Fruit fly (Drosophila melanogaster) whole organism, wandering third instar larva: ENCODE results near the gene CG14721.

ENCODE experiments used
- Abd-B ChIP-seq: fragments of >200 bp; optimal IDR thresholded peaks from 2 replicates; lab custom pipeline; 2017; ENCODE audit warnings: missing biosample characterization, missing genetic modification characterization
- OdsH ChIP-seq: fragments of 200-800 bp; sonication (Bioruptor generic); optimal IDR thresholded peaks from 2 replicates; lab custom pipeline; 2016; ENCODE audit warnings: missing biosample characterization, mild to moderate bottlenecking, missing genetic modification characterization
- Rel ChIP-seq, 2 experiments: fragments of 200-800 bp; sonication (Bioruptor generic) in 1 of 2; optimal IDR thresholded peaks; 2 replicates in 1 of 2; 3 replicates in 1 of 2; lab custom pipeline; 2016 to 2019; ENCODE audit warnings: mild to moderate bottlenecking in 2 of 2, missing biosample characterization in 2 of 2, missing genetic modification characterization in 2 of 2, moderate library complexity in 1 of 2
- lola ChIP-seq: fragments of >200 bp; optimal IDR thresholded peaks from 2 replicates; lab custom pipeline; 2017; ENCODE audit warnings: missing biosample characterization, missing genetic modification characterization
- pan ChIP-seq: fragments of >200 bp; optimal IDR thresholded peaks from 2 replicates; lab custom pipeline; 2017

dm6 chr3R:11778879-11779278 lies 43.6 kb downstream of the CG14721 start:
- TF ChIP-seq OdsH (GFP tag; lab: Kevin White, UChicago) (no peak), lola (GFP tag; lab: Kevin White, UChicago) (no peak), Abd-B (GFP tag; lab: Kevin White, UChicago) (no peak), pan (lab: Kevin White, UChicago) (no peak), Rel (GFP tag; optimal IDR thresholded peaks at IDR 0.05; lab: Kevin White, UChicago) (no peak), Rel (tag; optimal IDR thresholded peaks at IDR 0.05; lab: Kevin White, UChicago) (no peak)
